Fruit fly (Drosophila melanogaster) whole organism, prepupa: ENCODE measurements around the gene CG42750.

Experiments used
- CG11294 ChIP-seq: fragments of 200-800 bp; sonication (Bioruptor generic); IDR thresholded peaks from 2 replicates; pipeline ENCODE4 v1.3.6; 2022; ENCODE audit warnings: missing biosample characterization, missing genetic modification characterization
- CG11762 ChIP-seq: fragments of 200-800 bp; sonication (Bioruptor generic); optimal IDR thresholded peaks from 3 replicates; lab custom pipeline; 2016; ENCODE audit warnings: missing biosample characterization, missing genetic modification characterization; ENCODE audit not compliant: insufficient read depth
- CG31627 ChIP-seq: fragments of 200-800 bp; sonication (Bioruptor generic); optimal IDR thresholded peaks from 3 replicates; lab custom pipeline; 2016; ENCODE audit warnings: missing biosample characterization, missing genetic modification characterization
- Ets96B ChIP-seq: fragments of 200-800 bp; optimal IDR thresholded peaks from 2 replicates; lab custom pipeline; 2019; ENCODE audit warnings: missing biosample characterization, mild to moderate bottlenecking, missing genetic modification characterization, moderate library complexity
- Lpt ChIP-seq: fragments of 200-800 bp; sonication (Bioruptor generic); optimal IDR thresholded peaks from 3 replicates; lab custom pipeline; 2016; ENCODE audit warnings: missing biosample characterization, missing genetic modification characterization
- Sox15 ChIP-seq: fragments of 200-800 bp; sonication (Bioruptor generic); optimal IDR thresholded peaks from 3 replicates; lab custom pipeline; 2016; ENCODE audit warnings: missing biosample characterization, missing genetic modification characterization
- lz ChIP-seq: fragments of 200-800 bp; sonication (Bioruptor generic); optimal IDR thresholded peaks from 3 replicates; lab custom pipeline; 2016; ENCODE audit warnings: missing biosample characterization, missing genetic modification characterization
- pdm3 ChIP-seq: fragments of 200-800 bp; sonication (Bioruptor generic); optimal IDR thresholded peaks from 3 replicates; lab custom pipeline; 2016; ENCODE audit warnings: missing biosample characterization, missing genetic modification characterization
- svp ChIP-seq: fragments of 200-800 bp; sonication (Bioruptor generic); peaks from one replicate; lab custom pipeline; 2016; ENCODE audit warnings: missing biosample characterization, missing genetic modification characterization

DNA sequence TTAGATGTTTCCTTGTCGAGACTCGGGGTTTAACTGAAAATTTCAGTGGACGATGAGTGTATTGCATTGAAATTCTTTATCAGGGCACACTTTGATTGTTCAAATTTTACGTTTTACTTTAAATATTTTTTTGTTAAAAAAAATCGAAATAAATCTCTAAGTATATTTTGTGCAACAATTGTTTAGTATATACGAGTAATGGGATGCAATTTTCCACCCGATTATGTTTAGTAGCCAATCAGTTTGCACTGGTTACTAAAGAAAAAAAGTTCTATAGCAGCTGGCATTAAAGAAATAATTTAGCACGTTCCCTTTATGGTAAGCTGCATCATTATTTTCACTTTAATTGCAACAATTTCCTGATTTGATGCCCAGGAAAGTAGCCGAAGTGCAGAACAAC is 17.7 kb downstream of the CG42750 start, which contains the start of gene CG31788:
- TF ChIP-seq Sox15 (GFP tag; lab: Kevin White, UChicago), result no peak
- TF ChIP-seq CG11294 (GFP tag; lab: Robert Waterston, UW), result no peak
- TF ChIP-seq lz (GFP tag; lab: Kevin White, UChicago), result no peak
- TF ChIP-seq Ets96B (tag; lab: Kevin White, UChicago), result no peak
- no peak for TF ChIP-seq pdm3 (GFP tag; lab: Kevin White, UChicago)
- no peak for TF ChIP-seq CG11762 (GFP tag; lab: Kevin White, UChicago)
- TF ChIP-seq Lpt (GFP tag; lab: Kevin White, UChicago), result no peak
- TF ChIP-seq CG31627 (GFP tag; lab: Kevin White, UChicago), result no peak
- TF ChIP-seq svp, result no peak
